Worm (Caenorhabditis elegans) whole organism, L3 larva: ENCODE data around the gene F26F4.2.

ENCODE experiments used
- R02D3.7 ChIP-seq: fragments of 150-350 bp; optimal IDR thresholded peaks from 2 replicates; lab custom pipeline; 2014; ENCODE audit warnings: missing biosample characterization, missing genetic modification characterization
- elt-3 ChIP-seq, 3 experiments: fragments of 150-350 bp in 1 of 3; sonication (generic microtip) in 2 of 3; optimal IDR thresholded peaks; 2 replicates in 2 of 3; 4 replicates in 1 of 3; lab custom pipeline; 2014 to 2017; ENCODE audit warnings: missing biosample characterization in 3 of 3, missing genetic modification characterization in 3 of 3
- pqm-1 ChIP-seq: fragments of 150-350 bp; optimal IDR thresholded peaks from 2 replicates; lab custom pipeline; 2017; ENCODE audit warnings: missing biosample characterization, missing genetic modification characterization, inconsistent platforms
- unc-39 ChIP-seq: sonication (generic microtip); optimal IDR thresholded peaks from 4 replicates; lab custom pipeline; 2017; ENCODE audit warnings: missing biosample characterization, missing genetic modification characterization

DNA sequence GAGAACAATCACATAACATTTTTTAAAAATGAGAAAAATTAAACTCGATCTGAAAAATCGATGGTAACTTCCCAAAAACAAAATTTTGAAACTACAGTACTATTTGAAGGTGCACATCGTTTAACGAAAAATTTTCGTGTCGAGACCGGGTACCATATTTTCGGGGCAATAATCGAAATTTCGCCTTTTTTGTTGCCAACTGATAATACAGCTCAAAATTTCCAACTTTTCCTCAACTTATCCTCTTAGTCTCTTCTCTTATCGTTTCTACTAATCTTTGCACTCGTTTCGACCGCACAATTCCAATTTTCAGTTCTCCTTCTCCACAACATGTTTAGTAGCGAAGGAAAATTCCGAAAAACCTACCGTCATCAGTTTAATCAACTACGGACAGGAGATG, 4.2 kb upstream of the F26F4.2 start, which contains the start of gene rom-1:
- TF ChIP-seq unc-39 (tag; lab: Kevin White, UChicago) (no peak), pqm-1 (tag; lab: Kevin White, UChicago) (no peak), elt-3 (tag; optimal IDR thresholded peaks at IDR 0.05; lab: Kevin White, UChicago) (no peak), R02D3.7 (tag; lab: Kevin White, UChicago) (no peak)
